Fruit fly (Drosophila melanogaster): ENCODE data around the gene CG14933.

Gene CG14933

dm6 chr2L:11804228-11805044, 38.2 kb upstream of the CG14933 start:
- TF ChIP-seq trem (tag; optimal IDR thresholded peaks at IDR 0.05) (no peak), BEAF-32 (GFP tag; optimal IDR thresholded peaks at IDR 0.05) (no peak), GATAe (GFP tag; conservative IDR thresholded peaks at IDR 0.05) (no peak), org-1 (GFP tag; optimal IDR thresholded peaks at IDR 0.05) (no peak), ap (GFP tag; IDR thresholded peaks at IDR 0.05) (no peak), Deaf1 (tag; optimal IDR thresholded peaks at IDR 0.05) (peak; percentile 60), NC2β (GFP tag; optimal IDR thresholded peaks at IDR 0.05) (no peak), CG18619 (GFP tag; optimal IDR thresholded peaks at IDR 0.05) (no peak), chinmo (GFP tag; IDR thresholded peaks at IDR 0.05; ENCODE audit: partially characterized antibody) (0 out of 4 replicates have a peak, but pooled peaks have one; percentile 46), onecut (GFP tag; IDR thresholded peaks at IDR 0.05) (peak; percentile 88), rib (GFP tag; IDR thresholded peaks at IDR 0.05) (no peak), mam (GFP tag; optimal IDR thresholded peaks at IDR 0.05) (no peak), Nf-YB (GFP tag; optimal IDR thresholded peaks at IDR 0.05) (peak; percentile 57), CG4854 (GFP tag; optimal IDR thresholded peaks at IDR 0.05) (no peak), pros (GFP tag; optimal IDR thresholded peaks at IDR 0.05) (peak; percentile 47), CG15269 (tag; optimal IDR thresholded peaks at IDR 0.05) (no peak), dmrt99B (tag; optimal IDR thresholded peaks at IDR 0.05) (no peak), gsb-n (tag; optimal IDR thresholded peaks at IDR 0.05) (no peak), CG16779 (GFP tag; IDR thresholded peaks at IDR 0.05) (no peak), Ets65A (GFP tag) (no peak), Rfx (GFP tag; IDR thresholded peaks at IDR 0.05) (0 out of 2 replicates have a peak, but pooled peaks have one; percentile 5), CG7963 (GFP tag; IDR thresholded peaks at IDR 0.05; ENCODE audit: partially characterized antibody) (no peak), CG33557 (GFP tag; optimal IDR thresholded peaks at IDR 0.05) (no peak), CG8478 (optimal IDR thresholded peaks at IDR 0.05) (no peak), Med (GFP tag) (peak; percentile 59), CG13894 (tag; optimal IDR thresholded peaks at IDR 0.05) (peak; percentile 37), CG1233 (GFP tag; optimal IDR thresholded peaks at IDR 0.05) (no peak), CG34224 (GFP tag; IDR thresholded peaks at IDR 0.05; ENCODE audit: partially characterized antibody) (0 out of 3 replicates have a peak, but pooled peaks have one; percentile 33), MTF-1 (GFP tag; optimal IDR thresholded peaks at IDR 0.05; ENCODE audit: borderline replicate concordance) (no peak), Hr78 (GFP tag; optimal IDR thresholded peaks at IDR 0.05) (no peak), Hr39 (optimal IDR thresholded peaks at IDR 0.05) (peak; percentile 29), Dll (GFP tag; IDR thresholded peaks at IDR 0.05; ENCODE audit: partially characterized antibody) (0 out of 4 replicates have a peak, but pooled peaks have one; percentile 23), CG10147 (GFP tag; optimal IDR thresholded peaks at IDR 0.05) (no peak), CG10462 (GFP tag; optimal IDR thresholded peaks at IDR 0.05) (no peak), gem (tag; optimal IDR thresholded peaks at IDR 0.05) (no peak), ems (GFP tag; optimal IDR thresholded peaks at IDR 0.05) (no peak), CG6272 (GFP tag; IDR thresholded peaks at IDR 0.05) (no peak), seq (GFP tag; IDR thresholded peaks at IDR 0.05) (peak; percentile 11; the same call in 1 of the 2 replicates), CG9727 (GFP tag; optimal IDR thresholded peaks at IDR 0.05) (no peak), ranshi (GFP tag; IDR thresholded peaks at IDR 0.05) (no peak), trh (GFP tag; optimal IDR thresholded peaks at IDR 0.05) (no peak), abd-A (tag; optimal IDR thresholded peaks at IDR 0.05) (peak; percentile 94), CG9437 (GFP tag; optimal IDR thresholded peaks at IDR 0.05) (no peak), repo (GFP tag; optimal IDR thresholded peaks at IDR 0.05) (no peak), CG17359 (tag; optimal IDR thresholded peaks at IDR 0.05) (no peak), tup (GFP tag; optimal IDR thresholded peaks at IDR 0.05) (no peak), CG17186 (GFP tag; optimal IDR thresholded peaks at IDR 0.05) (no peak), CG6813 (GFP tag; optimal IDR thresholded peaks at IDR 0.05) (no peak)
